Worm (Caenorhabditis elegans): ENCODE data around the gene smrc-1.

DNA sequence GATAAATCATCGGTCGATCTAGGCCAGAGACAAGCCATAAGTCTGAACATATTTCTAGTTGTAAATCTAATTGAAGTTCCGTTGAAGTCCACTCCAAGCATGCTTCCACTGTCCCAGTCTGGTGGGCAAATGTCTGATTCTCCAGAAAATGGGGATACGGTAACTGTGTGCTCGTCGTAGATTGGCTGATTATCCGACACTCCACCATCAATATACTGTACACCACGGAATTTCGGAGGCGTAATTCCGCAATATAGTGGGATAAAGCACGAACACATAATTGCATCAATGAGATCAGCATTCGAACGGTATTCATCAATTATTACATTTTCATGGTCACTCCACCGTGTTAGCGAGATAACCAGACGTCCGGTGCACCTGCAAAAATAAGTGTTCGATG is 27.5 kb downstream of the smrc-1 start:
- TF ChIP-seq dao-5 (tag; optimal IDR thresholded peaks at IDR 0.05) (no peak), him-1 (tag; optimal IDR thresholded peaks at IDR 0.05) (no peak)
